Worm (Caenorhabditis elegans) whole organism, L3 larva: ENCODE data around the gene nspa-2.
A peak's percentile ranks its signal among the peaks of the same experiment; 100 is the strongest.

Experiments used
- ZK546.5 ChIP-seq: sonication (generic microtip); optimal IDR thresholded peaks from 2 replicates; lab custom pipeline; 2017; ENCODE audit warnings: missing biosample characterization, missing genetic modification characterization
- aly-2 ChIP-seq: fragments of 150-350 bp; optimal IDR thresholded peaks from 2 replicates; lab custom pipeline; 2014; ENCODE audit warnings: missing biosample characterization, missing genetic modification characterization
- ama-1 ChIP-seq: fragments of 150-350 bp; optimal IDR thresholded peaks from 2 replicates; lab custom pipeline; 2018
- ceh-16 ChIP-seq: sonication (generic microtip); optimal IDR thresholded peaks from 2 replicates; lab custom pipeline; 2017; ENCODE audit warnings: missing biosample characterization, missing genetic modification characterization
- ceh-9 ChIP-seq: sonication (generic microtip); optimal IDR thresholded peaks from 2 replicates; lab custom pipeline; 2018; ENCODE audit warnings: missing biosample characterization, missing genetic modification characterization
- daf-12 ChIP-seq: fragments of 150-350 bp; optimal IDR thresholded peaks from 2 replicates; lab custom pipeline; 2014; ENCODE audit warnings: missing biosample characterization, missing genetic modification reagents, missing genetic modification characterization
- egl-27 ChIP-seq: sonication (generic microtip); optimal IDR thresholded peaks from 4 replicates; lab custom pipeline; 2017; ENCODE audit warnings: missing biosample characterization, missing genetic modification reagents, missing genetic modification characterization
- elt-1 ChIP-seq: fragments of 150-350 bp; optimal IDR thresholded peaks from 2 replicates; lab custom pipeline; 2014; ENCODE audit warnings: missing biosample characterization, missing genetic modification characterization
- elt-2 ChIP-seq: sonication (generic microtip); optimal IDR thresholded peaks from 2 replicates; lab custom pipeline; 2016; ENCODE audit warnings: missing genetic modification reagents, mild to moderate bottlenecking, missing genetic modification characterization, missing compliant biosample characterization
- eor-1 ChIP-seq, 2 experiments: fragments of 150-350 bp; optimal IDR thresholded peaks; 2 replicates each; lab custom pipeline; 2014 to 2018; ENCODE audit warnings: missing biosample characterization in 2 of 2, missing genetic modification characterization in 2 of 2
- fkh-10 ChIP-seq: sonication (generic microtip); optimal IDR thresholded peaks from 2 replicates; lab custom pipeline; 2017; ENCODE audit warnings: missing biosample characterization, missing genetic modification reagents, missing genetic modification characterization
- fkh-2 ChIP-seq: fragments of 150-350 bp; optimal IDR thresholded peaks from 2 replicates; lab custom pipeline; 2014; ENCODE audit warnings: missing biosample characterization, missing genetic modification reagents, missing genetic modification characterization
- fos-1 ChIP-seq: fragments of 150-350 bp; optimal IDR thresholded peaks from 2 replicates; lab custom pipeline; 2014; ENCODE audit warnings: missing biosample characterization, missing genetic modification characterization
- hmg-11 ChIP-seq: sonication (generic microtip); optimal IDR thresholded peaks from 2 replicates; lab custom pipeline; 2016; ENCODE audit warnings: missing genetic modification characterization, missing compliant biosample characterization
- jun-1 ChIP-seq: fragments of 150-350 bp; optimal IDR thresholded peaks from 2 replicates; lab custom pipeline; 2014; ENCODE audit warnings: missing biosample characterization, missing genetic modification reagents, missing genetic modification characterization
- lin-39 ChIP-seq: fragments of 150-350 bp; optimal IDR thresholded peaks from 2 replicates; lab custom pipeline; 2018; ENCODE audit warnings: missing biosample characterization, missing genetic modification reagents, missing genetic modification characterization
- lsy-12 ChIP-seq: sonication (generic microtip); optimal IDR thresholded peaks from 2 replicates; lab custom pipeline; 2016; ENCODE audit warnings: mild to moderate bottlenecking, missing genetic modification characterization, missing compliant biosample characterization
- mml-1 ChIP-seq: fragments of 150-350 bp; sonication (generic microtip); optimal IDR thresholded peaks from 3 replicates; lab custom pipeline; 2014; ENCODE audit warnings: missing biosample characterization, missing genetic modification characterization
- nhr-11 ChIP-seq: fragments of 150-350 bp; optimal IDR thresholded peaks from 2 replicates; lab custom pipeline; 2014; ENCODE audit warnings: missing biosample characterization, missing genetic modification characterization
- nhr-12 ChIP-seq: fragments of 150-350 bp; optimal IDR thresholded peaks from 2 replicates; lab custom pipeline; 2014; ENCODE audit warnings: missing biosample characterization, missing genetic modification characterization
- nhr-23 ChIP-seq: fragments of 150-350 bp; optimal IDR thresholded peaks from 2 replicates; lab custom pipeline; 2014; ENCODE audit warnings: missing biosample characterization, missing genetic modification reagents, missing genetic modification characterization
- nhr-237 ChIP-seq: fragments of 150-350 bp; optimal IDR thresholded peaks from 2 replicates; lab custom pipeline; 2014; ENCODE audit warnings: missing biosample characterization, missing genetic modification characterization
- nhr-43 ChIP-seq: sonication (generic microtip); optimal IDR thresholded peaks from 2 replicates; lab custom pipeline; 2016; ENCODE audit warnings: mild to moderate bottlenecking, missing genetic modification characterization, missing compliant biosample characterization; ENCODE audit not compliant: poor library complexity, severe bottlenecking
- nhr-67 ChIP-seq: fragments of 150-350 bp; optimal IDR thresholded peaks from 2 replicates; lab custom pipeline; 2014; ENCODE audit warnings: missing biosample characterization, missing genetic modification characterization
- pha-4 ChIP-seq: fragments of 150-350 bp; optimal IDR thresholded peaks from 2 replicates; lab custom pipeline; 2014; ENCODE audit warnings: missing biosample characterization, missing genetic modification reagents, missing genetic modification characterization
- pqm-1 ChIP-seq: fragments of 150-350 bp; optimal IDR thresholded peaks from 2 replicates; lab custom pipeline; 2017; ENCODE audit warnings: missing biosample characterization, missing genetic modification characterization, inconsistent platforms
- sea-2 ChIP-seq: fragments of 150-350 bp; sonication (generic microtip); optimal IDR thresholded peaks from 4 replicates; lab custom pipeline; 2014; ENCODE audit warnings: missing biosample characterization, missing genetic modification reagents, missing genetic modification characterization
- skn-1 ChIP-seq: fragments of 150-350 bp; optimal IDR thresholded peaks from 2 replicates; lab custom pipeline; 2014; ENCODE audit warnings: missing biosample characterization, missing genetic modification characterization
- snpc-4 ChIP-seq: fragments of 150-350 bp; optimal IDR thresholded peaks from 2 replicates; lab custom pipeline; 2014; ENCODE audit warnings: missing biosample characterization, missing genetic modification characterization
- tbx-2 ChIP-seq: sonication (generic microtip); optimal IDR thresholded peaks from 2 replicates; lab custom pipeline; 2016; ENCODE audit warnings: mild to moderate bottlenecking, missing genetic modification characterization, missing compliant biosample characterization
- unc-39 ChIP-seq: sonication (generic microtip); optimal IDR thresholded peaks from 4 replicates; lab custom pipeline; 2017; ENCODE audit warnings: missing biosample characterization, missing genetic modification characterization
- unc-62 ChIP-seq: fragments of 150-350 bp; sonication (generic microtip); optimal IDR thresholded peaks from 4 replicates; lab custom pipeline; 2014; ENCODE audit warnings: missing biosample characterization, missing genetic modification reagents, missing genetic modification characterization
- zag-1 ChIP-seq: fragments of 150-350 bp; optimal IDR thresholded peaks from 2 replicates; lab custom pipeline; 2014; ENCODE audit warnings: missing biosample characterization, missing genetic modification characterization
- ztf-11 ChIP-seq: fragments of 150-350 bp; optimal IDR thresholded peaks from 2 replicates; lab custom pipeline; 2014; ENCODE audit warnings: missing biosample characterization, missing genetic modification characterization
- ztf-4 ChIP-seq: fragments of 150-350 bp; optimal IDR thresholded peaks from 2 replicates; lab custom pipeline; 2014; ENCODE audit warnings: missing biosample characterization, missing genetic modification characterization

The nspa-2 gene

ce11 chrV:14851972-14852371 is 38.9 kb upstream of the nspa-2 start:
- TF ChIP-seq elt-2 (tag; lab: Kevin White, UChicago): peak; percentile 34
- TF ChIP-seq zag-1 (tag; lab: Kevin White, UChicago): no peak
- peak; percentile 7 for TF ChIP-seq pqm-1 (tag; lab: Kevin White, UChicago)
- no peak for TF ChIP-seq ceh-16 (tag; lab: Kevin White, UChicago)

- TF ChIP-seq ztf-11 (tag; lab: Kevin White, UChicago) (no peak), fkh-2 (tag; lab: Kevin White, UChicago) (no peak)
These were observed 38.3 kb upstream of the nspa-2 start for ce11 chrV:14852620-14853019.

- TF ChIP-seq jun-1 (tag; lab: Kevin White, UChicago) (no peak), ama-1 (lab: Kevin White, UChicago) (no peak), hmg-11 (no peak), aly-2 (tag; lab: Kevin White, UChicago) (no peak), nhr-11 (tag; lab: Kevin White, UChicago) (no peak), nhr-43 (tag; lab: Kevin White, UChicago) (no peak), lin-39 (tag; lab: Kevin White, UChicago) (no peak), eor-1 (tag; optimal IDR thresholded peaks at IDR 0.05; lab: Kevin White, UChicago) (no peak), nhr-237 (tag; lab: Kevin White, UChicago) (no peak), fkh-2 (tag; lab: Kevin White, UChicago) (no peak), ceh-9 (tag; lab: Kevin White, UChicago) (no peak), ztf-4 (tag; lab: Kevin White, UChicago) (no peak), fos-1 (tag; lab: Kevin White, UChicago) (no peak), fkh-10 (GFP tag; lab: Kevin White, UChicago) (no peak), unc-62 (no peak), egl-27 (tag; lab: Kevin White, UChicago) (no peak), pha-4 (no peak), pqm-1 (tag; lab: Kevin White, UChicago) (no peak), daf-12 (no peak), unc-39 (tag; lab: Kevin White, UChicago) (no peak)
These were observed 37.1 kb upstream of the nspa-2 start for ce11 chrV:14853739-14854138.

ce11 chrV:14854261-14854660 is 36.6 kb upstream of the nspa-2 start:
- no peak for TF ChIP-seq lsy-12 (tag; lab: Kevin White, UChicago)
- TF ChIP-seq nhr-23: no peak
- TF ChIP-seq skn-1 (tag; lab: Kevin White, UChicago): no peak
- TF ChIP-seq sea-2 (GFP tag; lab: Kevin White, UChicago): no peak
- TF ChIP-seq ZK546.5 (tag; lab: Kevin White, UChicago): no peak
- TF ChIP-seq tbx-2 (tag; lab: Kevin White, UChicago): no peak
- no peak for TF ChIP-seq nhr-237 (tag; lab: Kevin White, UChicago)
- no peak for TF ChIP-seq ceh-9 (tag; lab: Kevin White, UChicago)
- no peak for TF ChIP-seq unc-62
- TF ChIP-seq pqm-1 (tag; lab: Kevin White, UChicago): no peak
- TF ChIP-seq nhr-12: no peak

- no peak for TF ChIP-seq nhr-67
- TF ChIP-seq elt-1 (tag; lab: Kevin White, UChicago): no peak
- TF ChIP-seq lin-39 (tag; lab: Kevin White, UChicago): peak; percentile 28
- peak; percentile 50 for TF ChIP-seq nhr-43 (tag; lab: Kevin White, UChicago)
- peak; percentile 6 for TF ChIP-seq pqm-1 (tag; lab: Kevin White, UChicago)
- TF ChIP-seq sea-2 (GFP tag; lab: Kevin White, UChicago): no peak
- no peak for TF ChIP-seq mml-1
- peak; percentile 10 for TF ChIP-seq snpc-4 (tag; lab: Kevin White, UChicago)
- peak; percentile 20 for TF ChIP-seq elt-2 (tag; lab: Kevin White, UChicago)
These were observed 35.3 kb upstream of the nspa-2 start for ce11 chrV:14855626-14856025.
